Worm (Caenorhabditis elegans) whole organism, L1 larva: ENCODE data around the gene F37A4.1.

Source experiments
- C04F5.9 ChIP-seq: sonication (generic microtip); optimal IDR thresholded peaks from 2 replicates; lab custom pipeline; 2016; ENCODE audit warnings: missing genetic modification characterization, missing compliant biosample characterization
- C16A3.4 ChIP-seq: fragments of 150-350 bp; optimal IDR thresholded peaks from 2 replicates; lab custom pipeline; 2014; ENCODE audit warnings: missing biosample characterization, missing genetic modification characterization
- C34B4.2 ChIP-seq: sonication (generic microtip); optimal IDR thresholded peaks from 2 replicates; lab custom pipeline; 2017; ENCODE audit warnings: mild to moderate bottlenecking, missing genetic modification characterization, missing compliant biosample characterization
- aha-1 ChIP-seq: fragments of 150-350 bp; optimal IDR thresholded peaks from 2 replicates; lab custom pipeline; 2014; ENCODE audit warnings: missing biosample characterization, missing genetic modification characterization
- alr-1 ChIP-seq: fragments of 200-800 bp; sonication (Bioruptor generic); optimal IDR thresholded peaks from 2 replicates; lab custom pipeline; 2018; ENCODE audit warnings: borderline replicate concordance, mild to moderate bottlenecking, missing genetic modification characterization, missing compliant biosample characterization
- aly-2 ChIP-seq: fragments of 150-350 bp; optimal IDR thresholded peaks from 2 replicates; lab custom pipeline; 2014; ENCODE audit warnings: missing biosample characterization, missing genetic modification characterization
- ceh-63 ChIP-seq: fragments of 200-800 bp; sonication (Bioruptor generic); optimal IDR thresholded peaks from 2 replicates; lab custom pipeline; 2018; ENCODE audit warnings: mild to moderate bottlenecking, missing genetic modification characterization, missing compliant biosample characterization
- ceh-8 ChIP-seq: fragments of 200-800 bp; sonication (Bioruptor generic); optimal IDR thresholded peaks from 2 replicates; lab custom pipeline; 2018; ENCODE audit warnings: mild to moderate bottlenecking, missing genetic modification characterization, moderate library complexity, missing compliant biosample characterization
- ceh-82 ChIP-seq, 3 experiments: fragments of 150-350 bp in 1 of 3; sonication (generic microtip) in 2 of 3; optimal IDR thresholded peaks; 2 replicates each; lab custom pipeline; 2014 to 2017; ENCODE audit warnings: missing biosample characterization in 3 of 3, missing genetic modification characterization in 3 of 3
- ceh-88 ChIP-seq: fragments of 200-800 bp; sonication (Bioruptor generic); IDR thresholded peaks from 2 replicates; pipeline ENCODE4 v1.3.6; 2022; ENCODE audit warnings: missing genetic modification characterization, missing compliant biosample characterization
- ceh-90 ChIP-seq: sonication (generic microtip); optimal IDR thresholded peaks from 2 replicates; lab custom pipeline; 2016; ENCODE audit warnings: missing genetic modification characterization, missing compliant biosample characterization
- dpl-1 ChIP-seq, 3 experiments: fragments of 150-350 bp in 2 of 3; sonication (generic microtip) in 1 of 3; optimal IDR thresholded peaks; 2 replicates each; lab custom pipeline; 2014 to 2017; ENCODE audit warnings: missing biosample characterization in 3 of 3, missing genetic modification characterization in 3 of 3, missing genetic modification reagents in 3 of 3
- dsc-1 ChIP-seq: sonication (generic microtip); optimal IDR thresholded peaks from 2 replicates; lab custom pipeline; 2016; ENCODE audit warnings: mild to moderate bottlenecking, missing genetic modification characterization, missing compliant biosample characterization
- efl-3 ChIP-seq: fragments of 200-800 bp; sonication (Bioruptor generic); optimal IDR thresholded peaks from 2 replicates; lab custom pipeline; 2018; ENCODE audit warnings: mild to moderate bottlenecking, missing genetic modification characterization, missing compliant biosample characterization
- egl-13 ChIP-seq: sonication (generic microtip); optimal IDR thresholded peaks from 2 replicates; lab custom pipeline; 2016; ENCODE audit warnings: missing genotype, missing genetic modification reagents, missing genetic modification characterization, missing compliant biosample characterization
- elt-2 ChIP-seq: sonication (generic microtip); optimal IDR thresholded peaks from 2 replicates; lab custom pipeline; 2016; ENCODE audit warnings: missing genetic modification characterization, mild to moderate bottlenecking, inconsistent platforms, missing compliant biosample characterization, missing genetic modification reagents
- fkh-10 ChIP-seq: sonication (generic microtip); optimal IDR thresholded peaks from 2 replicates; lab custom pipeline; 2017; ENCODE audit warnings: missing biosample characterization, missing genetic modification reagents, missing genetic modification characterization
- fkh-8 ChIP-seq: sonication (generic microtip); optimal IDR thresholded peaks from 2 replicates; lab custom pipeline; 2016; ENCODE audit warnings: mild to moderate bottlenecking, missing genetic modification characterization, missing compliant biosample characterization
- fos-1 ChIP-seq: fragments of 150-350 bp; optimal IDR thresholded peaks from 2 replicates; lab custom pipeline; 2014; ENCODE audit warnings: missing biosample characterization, missing genetic modification characterization
- hlh-17 ChIP-seq: fragments of 200-800 bp; sonication (Bioruptor generic); optimal IDR thresholded peaks from 2 replicates; lab custom pipeline; 2018; ENCODE audit warnings: missing genetic modification characterization, mild to moderate bottlenecking, missing compliant biosample characterization, moderate library complexity, borderline replicate concordance
- hlh-4 ChIP-seq: sonication (generic microtip); optimal IDR thresholded peaks from 2 replicates; lab custom pipeline; 2016; ENCODE audit warnings: mild to moderate bottlenecking, missing genetic modification characterization, missing compliant biosample characterization
- hpl-2 ChIP-seq: fragments of 150-350 bp; optimal IDR thresholded peaks from 2 replicates; lab custom pipeline; 2014; ENCODE audit warnings: missing biosample characterization, missing genetic modification reagents, missing genetic modification characterization
- isw-1 ChIP-seq: fragments of 200-800 bp; sonication (Bioruptor generic); IDR thresholded peaks from 2 replicates; pipeline ENCODE4 v1.3.6; 2022; ENCODE audit warnings: missing genetic modification characterization, missing compliant biosample characterization
- jun-1 ChIP-seq: fragments of 150-350 bp; optimal IDR thresholded peaks from 2 replicates; lab custom pipeline; 2014; ENCODE audit warnings: missing biosample characterization, missing genetic modification reagents, missing genetic modification characterization
- lin-14 ChIP-seq: fragments of 200-800 bp; sonication (Bioruptor generic); optimal IDR thresholded peaks from 2 replicates; lab custom pipeline; 2018; ENCODE audit warnings: mild to moderate bottlenecking, missing genetic modification characterization, moderate library complexity, missing compliant biosample characterization
- lir-3 ChIP-seq: sonication (generic microtip); optimal IDR thresholded peaks from 2 replicates; lab custom pipeline; 2016; ENCODE audit warnings: mild to moderate bottlenecking, missing genetic modification characterization, moderate library complexity, missing compliant biosample characterization; ENCODE audit not compliant: poor library complexity
- lsy-2 ChIP-seq, 2 experiments: fragments of 150-350 bp; optimal IDR thresholded peaks; 2 replicates each; lab custom pipeline; 2014; ENCODE audit warnings: missing biosample characterization in 2 of 2, missing genetic modification characterization in 2 of 2
- mab-9 ChIP-seq: fragments of 200-800 bp; sonication (Bioruptor generic); IDR thresholded peaks from 2 replicates; pipeline ENCODE4 v1.3.6; 2022; ENCODE audit warnings: missing genetic modification reagents, missing genetic modification characterization, missing compliant biosample characterization
- mef-2 ChIP-seq: fragments of 150-350 bp; optimal IDR thresholded peaks from 2 replicates; lab custom pipeline; 2014; ENCODE audit warnings: missing biosample characterization, missing genetic modification characterization
- nhr-11 ChIP-seq: fragments of 150-350 bp; optimal IDR thresholded peaks from 2 replicates; lab custom pipeline; 2014; ENCODE audit warnings: missing biosample characterization, missing genetic modification characterization
- nhr-12 ChIP-seq: sonication (generic microtip); optimal IDR thresholded peaks from 2 replicates; lab custom pipeline; 2017; ENCODE audit warnings: missing biosample characterization, missing genetic modification characterization
- nhr-237 ChIP-seq: fragments of 150-350 bp; optimal IDR thresholded peaks from 2 replicates; lab custom pipeline; 2014; ENCODE audit warnings: missing biosample characterization, missing genetic modification characterization
- nhr-71 ChIP-seq: sonication (generic microtip); optimal IDR thresholded peaks from 2 replicates; lab custom pipeline; 2016; ENCODE audit warnings: mild to moderate bottlenecking, missing genetic modification characterization, moderate library complexity, missing compliant biosample characterization
- nhr-85 ChIP-seq: sonication (generic microtip); peaks from one replicate; lab custom pipeline; 2016; ENCODE audit warnings: missing genetic modification characterization, inconsistent platforms, missing compliant biosample characterization
- nhr-90 ChIP-seq: sonication (generic microtip); optimal IDR thresholded peaks from 2 replicates; lab custom pipeline; 2016; ENCODE audit warnings: mild to moderate bottlenecking, missing genetic modification characterization, missing compliant biosample characterization; ENCODE audit not compliant: poor library complexity
- pag-3 ChIP-seq: sonication (generic microtip); optimal IDR thresholded peaks from 2 replicates; lab custom pipeline; 2017; ENCODE audit warnings: missing genetic modification characterization, mild to moderate bottlenecking, missing compliant biosample characterization, antibody characterized with exemption, borderline replicate concordance; ENCODE audit not compliant: insufficient read depth
- rnt-1 ChIP-seq: sonication (generic microtip); optimal IDR thresholded peaks from 2 replicates; lab custom pipeline; 2016; ENCODE audit warnings: mild to moderate bottlenecking, missing genetic modification characterization, moderate library complexity, missing compliant biosample characterization
- skn-1 ChIP-seq: fragments of 150-350 bp; optimal IDR thresholded peaks from 2 replicates; lab custom pipeline; 2014; ENCODE audit warnings: missing biosample characterization, missing genetic modification characterization
- snpc-4 ChIP-seq: fragments of 150-350 bp; optimal IDR thresholded peaks from 2 replicates; lab custom pipeline; 2014; ENCODE audit warnings: missing biosample characterization, missing genetic modification characterization
- sox-4 ChIP-seq: sonication (generic microtip); optimal IDR thresholded peaks from 2 replicates; lab custom pipeline; 2016; ENCODE audit warnings: missing genetic modification characterization, missing compliant biosample characterization
- sptf-1 ChIP-seq: fragments of 150-350 bp; optimal IDR thresholded peaks from 2 replicates; lab custom pipeline; 2014; ENCODE audit warnings: missing biosample characterization, missing genetic modification characterization
- swsn-7 ChIP-seq: sonication (generic microtip); optimal IDR thresholded peaks from 2 replicates; lab custom pipeline; 2016; ENCODE audit warnings: missing genetic modification characterization, missing compliant biosample characterization
- tbx-2 ChIP-seq: sonication (generic microtip); optimal IDR thresholded peaks from 2 replicates; lab custom pipeline; 2016; ENCODE audit warnings: missing genetic modification characterization, missing compliant biosample characterization
- unc-30 ChIP-seq: sonication (generic microtip); optimal IDR thresholded peaks from 2 replicates; lab custom pipeline; 2017; ENCODE audit warnings: missing biosample characterization, missing genetic modification characterization
- unc-62 ChIP-seq: fragments of 150-350 bp; optimal IDR thresholded peaks from 2 replicates; lab custom pipeline; 2014; ENCODE audit warnings: missing biosample characterization, missing genetic modification reagents, missing genetic modification characterization
- unc-86 ChIP-seq: sonication (generic microtip); optimal IDR thresholded peaks from 2 replicates; lab custom pipeline; 2016; ENCODE audit warnings: missing genetic modification characterization, missing compliant biosample characterization
- unc-98 ChIP-seq: fragments of 200-800 bp; sonication (Bioruptor generic); IDR thresholded peaks from 2 replicates; pipeline ENCODE4 v1.3.6; 2022; ENCODE audit warnings: missing genetic modification characterization, missing compliant biosample characterization
- zag-1 ChIP-seq: fragments of 150-350 bp; optimal IDR thresholded peaks from 2 replicates; lab custom pipeline; 2014; ENCODE audit warnings: missing biosample characterization, missing genetic modification characterization
- zip-4 ChIP-seq: fragments of 200-800 bp; sonication (Bioruptor generic); optimal IDR thresholded peaks from 2 replicates; lab custom pipeline; 2018; ENCODE audit warnings: mild to moderate bottlenecking, missing genetic modification characterization, moderate library complexity, missing compliant biosample characterization
- ztf-11 ChIP-seq, 2 experiments: sonication (generic microtip); optimal IDR thresholded peaks; 2 replicates each; lab custom pipeline; 2016 to 2017; ENCODE audit warnings: missing genetic modification characterization in 2 of 2, missing biosample characterization in 1 of 2, missing compliant biosample characterization in 1 of 2
- ztf-4 ChIP-seq: fragments of 150-350 bp; optimal IDR thresholded peaks from 2 replicates; lab custom pipeline; 2014; ENCODE audit warnings: missing biosample characterization, missing genetic modification characterization

Gene F37A4.1

DNA sequence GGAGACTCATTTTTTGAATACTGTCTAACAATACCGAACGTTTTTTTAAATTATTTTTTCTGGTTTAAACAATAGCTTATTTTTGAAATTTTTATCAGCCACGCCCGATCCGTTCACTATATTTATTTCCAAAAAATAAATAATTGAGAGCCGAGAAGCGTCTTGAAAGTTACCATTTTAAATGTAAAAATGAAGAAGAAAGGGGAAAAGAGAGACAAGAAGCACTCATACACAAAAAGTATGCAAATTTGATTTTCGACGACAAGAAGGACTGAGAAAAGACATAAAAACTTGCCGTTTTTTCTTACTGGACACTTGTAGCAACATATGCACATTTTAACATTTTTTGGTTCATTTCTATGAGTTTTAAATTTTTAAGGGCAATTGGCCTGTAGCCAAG lies 41.4 kb upstream of the F37A4.1 start:
- TF ChIP-seq ztf-4 (no peak), unc-30 (tag; lab: Kevin White, UChicago) (no peak), hpl-2 (no peak), nhr-71 (tag; lab: Kevin White, UChicago) (no peak), fkh-10 (peak; percentile 2), aly-2 (tag; lab: Kevin White, UChicago) (no peak)

DNA sequence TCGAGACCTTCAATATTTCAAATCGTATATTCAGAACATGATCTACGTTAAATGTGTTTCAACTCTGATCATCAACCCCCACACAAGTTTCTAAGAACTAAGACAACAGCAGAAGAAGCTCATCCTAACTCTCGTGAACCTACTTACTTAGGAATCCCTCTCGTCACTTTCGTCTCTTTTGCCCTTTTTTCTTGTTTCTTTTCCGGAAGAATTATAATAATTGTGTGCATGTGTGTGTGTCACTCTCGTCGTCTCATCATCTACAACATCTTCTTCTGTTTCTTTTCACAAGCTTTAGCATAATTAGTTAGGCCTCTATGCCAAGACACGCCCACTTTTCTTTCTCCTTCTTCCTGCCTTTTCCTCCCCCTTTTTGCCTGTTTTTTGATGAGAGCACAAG lies 32.7 kb upstream of the F37A4.1 start:
- TF ChIP-seq sox-4 (tag; lab: Kevin White, UChicago) = no peak
- no peak for TF ChIP-seq skn-1 (tag; lab: Kevin White, UChicago)
- no peak for TF ChIP-seq ztf-11 (tag; optimal IDR thresholded peaks at IDR 0.05; lab: Kevin White, UChicago)
- no peak for TF ChIP-seq tbx-2 (tag; lab: Kevin White, UChicago)
- no peak for TF ChIP-seq nhr-11 (tag; lab: Kevin White, UChicago)
- TF ChIP-seq fos-1 (tag; lab: Kevin White, UChicago) = no peak
- peak; percentile 77 for TF ChIP-seq lin-14
- TF ChIP-seq zag-1 (tag; lab: Kevin White, UChicago) = no peak
- TF ChIP-seq unc-98 (GFP tag; lab: Robert Waterston, UW) = no peak
- no peak for TF ChIP-seq snpc-4 (tag; lab: Kevin White, UChicago)
- TF ChIP-seq elt-2 (tag; lab: Kevin White, UChicago) = no peak
- TF ChIP-seq unc-86 (tag; lab: Kevin White, UChicago) = peak; percentile 45
- TF ChIP-seq alr-1 (tag; lab: Kevin White, UChicago) = no peak
- TF ChIP-seq rnt-1 (tag; lab: Kevin White, UChicago) = no peak
- TF ChIP-seq pag-3 = no peak
- no peak for TF ChIP-seq C04F5.9
- no peak for TF ChIP-seq unc-62 (GFP tag; lab: Kevin White, UChicago)
- TF ChIP-seq ztf-4 = no peak
- no peak for TF ChIP-seq nhr-90
- TF ChIP-seq zip-4 (GFP tag; lab: Kevin White, UChicago) = no peak
- TF ChIP-seq hlh-17 (GFP tag; lab: Kevin White, UChicago) = no peak
- peak in 1 of 2 experiments; percentile 30 for TF ChIP-seq lsy-2 (tag; optimal IDR thresholded peaks at IDR 0.05; lab: Kevin White, UChicago)
- no peak for TF ChIP-seq ceh-90 (tag; lab: Kevin White, UChicago)
- no peak for TF ChIP-seq ceh-63
- peak; percentile 48 for TF ChIP-seq egl-13
- TF ChIP-seq mef-2 (tag; lab: Kevin White, UChicago) = no peak
- no peak for TF ChIP-seq aha-1
- no peak for TF ChIP-seq mab-9
- peak; percentile 49 for TF ChIP-seq nhr-71 (tag; lab: Kevin White, UChicago)
- TF ChIP-seq ceh-82 (tag; optimal IDR thresholded peaks at IDR 0.05; lab: Kevin White, UChicago) = peak in 1 of 3 experiments; percentile 41
- no peak for TF ChIP-seq C16A3.4 (tag; lab: Kevin White, UChicago)
- no peak for TF ChIP-seq fkh-8 (tag; lab: Kevin White, UChicago)
- TF ChIP-seq hpl-2 = no peak
- TF ChIP-seq swsn-7 (tag; lab: Kevin White, UChicago) = peak; percentile 12
- TF ChIP-seq nhr-12 (tag; lab: Kevin White, UChicago) = no peak
- TF ChIP-seq aly-2 (tag; lab: Kevin White, UChicago) = no peak
- no peak for TF ChIP-seq ceh-8 (GFP tag; lab: Kevin White, UChicago)
- no peak for TF ChIP-seq lir-3 (tag; lab: Kevin White, UChicago)
- TF ChIP-seq hlh-4 (tag; lab: Kevin White, UChicago) = no peak
- TF ChIP-seq isw-1 (GFP tag; lab: Robert Waterston, UW) = peak; percentile 9; the same call in 1 of the 2 replicates
- TF ChIP-seq jun-1 = no peak
- no peak for TF ChIP-seq sptf-1
- no peak for TF ChIP-seq dpl-1 (GFP tag; optimal IDR thresholded peaks at IDR 0.05; lab: Kevin White, UChicago)
- TF ChIP-seq nhr-237 (tag; lab: Kevin White, UChicago) = no peak
- no peak for TF ChIP-seq efl-3
- no peak for TF ChIP-seq ceh-88 (GFP tag; lab: Robert Waterston, UW)
- TF ChIP-seq nhr-85 (tag; lab: Kevin White, UChicago) = no peak
- TF ChIP-seq C34B4.2 (tag; lab: Kevin White, UChicago) = no peak
- peak; percentile 58 for TF ChIP-seq dsc-1 (tag; lab: Kevin White, UChicago)
